Worm (Caenorhabditis elegans) whole organism, late embryonic: Measurements from ENCODE around the gene Y50D7A.1.

Source experiments
- ama-1 ChIP-seq: fragments of 150-350 bp; optimal IDR thresholded peaks from 2 replicates; lab custom pipeline; 2014
- ceh-22 ChIP-seq: sonication (generic microtip); optimal IDR thresholded peaks from 2 replicates; lab custom pipeline; 2017; ENCODE audit warnings: missing biosample characterization, missing genetic modification characterization
- ceh-24 ChIP-seq: sonication (generic microtip); optimal IDR thresholded peaks from 2 replicates; lab custom pipeline; 2016; ENCODE audit warnings: mild to moderate bottlenecking, missing genetic modification characterization, missing compliant biosample characterization
- ceh-34 ChIP-seq: sonication (generic microtip); optimal IDR thresholded peaks from 2 replicates; lab custom pipeline; 2016; ENCODE audit warnings: mild to moderate bottlenecking, missing genetic modification characterization, missing compliant biosample characterization
- elt-2 ChIP-seq: sonication (generic microtip); optimal IDR thresholded peaks from 2 replicates; lab custom pipeline; 2016; ENCODE audit warnings: missing genetic modification reagents, missing genetic modification characterization, missing compliant biosample characterization
- fkh-10 ChIP-seq: fragments of 150-350 bp; optimal IDR thresholded peaks from 2 replicates; lab custom pipeline; 2014; ENCODE audit warnings: missing biosample characterization, missing genetic modification reagents, missing genetic modification characterization
- hlh-15 ChIP-seq: sonication (generic microtip); optimal IDR thresholded peaks from 2 replicates; lab custom pipeline; 2016; ENCODE audit warnings: missing genetic modification characterization, missing compliant biosample characterization
- hlh-30 ChIP-seq: sonication (generic microtip); optimal IDR thresholded peaks from 2 replicates; lab custom pipeline; 2017; ENCODE audit warnings: antibody characterized with exemption, missing genetic modification characterization, missing compliant biosample characterization; ENCODE audit not compliant: insufficient read depth
- sox-2 ChIP-seq: fragments of 200-800 bp; sonication (Bioruptor generic); IDR thresholded peaks from 2 replicates; pipeline ENCODE4 v1.3.6; 2022; ENCODE audit warnings: missing genetic modification reagents, missing genetic modification characterization, missing compliant biosample characterization
- tbx-2 ChIP-seq: sonication (generic microtip); optimal IDR thresholded peaks from 2 replicates; lab custom pipeline; 2016; ENCODE audit warnings: missing genetic modification characterization, missing compliant biosample characterization
- ztf-16 ChIP-seq: sonication (generic microtip); optimal IDR thresholded peaks from 2 replicates; lab custom pipeline; 2017; ENCODE audit warnings: missing genetic modification characterization, missing compliant biosample characterization

ce11 chrIII:348465-348864 lies 56.0 kb downstream of the Y50D7A.1 start:
- no peak for TF ChIP-seq ceh-22 (tag; lab: Kevin White, UChicago)
- no peak for TF ChIP-seq sox-2 (GFP tag; lab: Robert Waterston, UW)
- TF ChIP-seq hlh-15 (tag; lab: Kevin White, UChicago) = no peak
- TF ChIP-seq tbx-2 = no peak
- no peak for TF ChIP-seq ztf-16 (tag; lab: Kevin White, UChicago)
- no peak for TF ChIP-seq ceh-24
- TF ChIP-seq elt-2 (tag; lab: Kevin White, UChicago) = no peak
- TF ChIP-seq fkh-10 = no peak
- no peak for TF ChIP-seq ceh-34 (tag; lab: Kevin White, UChicago)
- TF ChIP-seq hlh-30 (tag; lab: Kevin White, UChicago) = no peak
- TF ChIP-seq ama-1 (lab: Kevin White, UChicago) = no peak
